Worm (Caenorhabditis elegans) whole organism, L1 larva: ENCODE data around the gene sri-78.
"Not testable (repeated sequence)": the region's sequence is repeated elsewhere in the genome, so short reads cannot be mapped to it uniquely, and the experiment has no call there.

ENCODE experiments used
- C04F5.9 ChIP-seq: sonication (generic microtip); optimal IDR thresholded peaks from 2 replicates; lab custom pipeline; 2016; ENCODE audit warnings: missing genetic modification characterization, missing compliant biosample characterization
- F16B12.6 ChIP-seq: fragments of 150-350 bp; optimal IDR thresholded peaks from 2 replicates; lab custom pipeline; 2014; ENCODE audit warnings: missing biosample characterization, missing genetic modification characterization
- aha-1 ChIP-seq: fragments of 150-350 bp; optimal IDR thresholded peaks from 2 replicates; lab custom pipeline; 2014; ENCODE audit warnings: missing biosample characterization, missing genetic modification characterization
- ceh-82 ChIP-seq, 3 experiments: fragments of 150-350 bp in 1 of 3; sonication (generic microtip) in 2 of 3; optimal IDR thresholded peaks; 2 replicates each; lab custom pipeline; 2014 to 2017; ENCODE audit warnings: missing biosample characterization in 3 of 3, missing genetic modification characterization in 3 of 3
- ceh-88 ChIP-seq: fragments of 200-800 bp; sonication (Bioruptor generic); IDR thresholded peaks from 2 replicates; pipeline ENCODE4 v1.3.6; 2022; ENCODE audit warnings: missing genetic modification characterization, missing compliant biosample characterization
- dsc-1 ChIP-seq: sonication (generic microtip); optimal IDR thresholded peaks from 2 replicates; lab custom pipeline; 2016; ENCODE audit warnings: mild to moderate bottlenecking, missing genetic modification characterization, missing compliant biosample characterization
- egl-27 ChIP-seq, 2 experiments: fragments of 150-350 bp in 1 of 2; sonication (generic microtip); optimal IDR thresholded peaks; 3 replicates each; lab custom pipeline; 2017 to 2018; ENCODE audit warnings: missing biosample characterization in 2 of 2, missing genetic modification characterization in 2 of 2, missing genetic modification reagents in 2 of 2
- elt-2 ChIP-seq: sonication (generic microtip); optimal IDR thresholded peaks from 2 replicates; lab custom pipeline; 2016; ENCODE audit warnings: missing genetic modification characterization, mild to moderate bottlenecking, inconsistent platforms, missing compliant biosample characterization, missing genetic modification reagents
- ets-5 ChIP-seq: fragments of 200-800 bp; sonication (Bioruptor generic); IDR thresholded peaks from 2 replicates; pipeline ENCODE4 v1.3.6; 2022; ENCODE audit warnings: missing genetic modification characterization, missing compliant biosample characterization
- fkh-10 ChIP-seq: sonication (generic microtip); optimal IDR thresholded peaks from 2 replicates; lab custom pipeline; 2017; ENCODE audit warnings: missing biosample characterization, missing genetic modification reagents, missing genetic modification characterization
- fkh-4 ChIP-seq: sonication (generic microtip); optimal IDR thresholded peaks from 2 replicates; lab custom pipeline; 2016; ENCODE audit warnings: missing compliant biosample characterization, missing genetic modification characterization, borderline replicate concordance
- fkh-8 ChIP-seq: sonication (generic microtip); optimal IDR thresholded peaks from 2 replicates; lab custom pipeline; 2016; ENCODE audit warnings: mild to moderate bottlenecking, missing genetic modification characterization, missing compliant biosample characterization
- grh-1 ChIP-seq: fragments of 200-800 bp; sonication (Bioruptor generic); IDR thresholded peaks from 2 replicates; pipeline ENCODE4 v1.3.6; 2022; ENCODE audit warnings: missing genetic modification reagents, missing genetic modification characterization, missing compliant biosample characterization
- hlh-17 ChIP-seq: fragments of 200-800 bp; sonication (Bioruptor generic); optimal IDR thresholded peaks from 2 replicates; lab custom pipeline; 2018; ENCODE audit warnings: missing genetic modification characterization, mild to moderate bottlenecking, missing compliant biosample characterization, moderate library complexity, borderline replicate concordance
- jun-1 ChIP-seq: fragments of 150-350 bp; optimal IDR thresholded peaks from 2 replicates; lab custom pipeline; 2014; ENCODE audit warnings: missing biosample characterization, missing genetic modification reagents, missing genetic modification characterization
- lin-14 ChIP-seq: fragments of 200-800 bp; sonication (Bioruptor generic); optimal IDR thresholded peaks from 2 replicates; lab custom pipeline; 2018; ENCODE audit warnings: mild to moderate bottlenecking, missing genetic modification characterization, moderate library complexity, missing compliant biosample characterization
- lsy-2 ChIP-seq, 2 experiments: fragments of 150-350 bp; optimal IDR thresholded peaks; 2 replicates each; lab custom pipeline; 2014; ENCODE audit warnings: missing biosample characterization in 2 of 2, missing genetic modification characterization in 2 of 2
- mab-9 ChIP-seq: fragments of 200-800 bp; sonication (Bioruptor generic); IDR thresholded peaks from 2 replicates; pipeline ENCODE4 v1.3.6; 2022; ENCODE audit warnings: missing genetic modification reagents, missing genetic modification characterization, missing compliant biosample characterization
- mef-2 ChIP-seq: fragments of 150-350 bp; optimal IDR thresholded peaks from 2 replicates; lab custom pipeline; 2014; ENCODE audit warnings: missing biosample characterization, missing genetic modification characterization
- mep-1 ChIP-seq: fragments of 150-350 bp; optimal IDR thresholded peaks from 2 replicates; lab custom pipeline; 2014; ENCODE audit warnings: missing biosample characterization, missing genetic modification characterization
- nhr-11 ChIP-seq: fragments of 150-350 bp; optimal IDR thresholded peaks from 2 replicates; lab custom pipeline; 2014; ENCODE audit warnings: missing biosample characterization, missing genetic modification characterization
- nhr-19 ChIP-seq: fragments of 200-800 bp; sonication (Bioruptor generic); conservative IDR thresholded peaks from 2 replicates; pipeline ENCODE4 v1.3.6; 2022; ENCODE audit warnings: missing genetic modification characterization, missing compliant biosample characterization
- nhr-47 ChIP-seq: sonication (generic microtip); optimal IDR thresholded peaks from 2 replicates; lab custom pipeline; 2016; ENCODE audit warnings: mild to moderate bottlenecking, missing genetic modification characterization, moderate library complexity, missing compliant biosample characterization
- nhr-71 ChIP-seq: sonication (generic microtip); optimal IDR thresholded peaks from 2 replicates; lab custom pipeline; 2016; ENCODE audit warnings: mild to moderate bottlenecking, missing genetic modification characterization, moderate library complexity, missing compliant biosample characterization
- nhr-77 ChIP-seq: fragments of 150-350 bp; optimal IDR thresholded peaks from 2 replicates; lab custom pipeline; 2014; ENCODE audit warnings: missing biosample characterization, missing genetic modification characterization
- pag-3 ChIP-seq: sonication (generic microtip); optimal IDR thresholded peaks from 2 replicates; lab custom pipeline; 2017; ENCODE audit warnings: missing genetic modification characterization, mild to moderate bottlenecking, missing compliant biosample characterization, antibody characterized with exemption, borderline replicate concordance; ENCODE audit not compliant: insufficient read depth
- pax-3 ChIP-seq: fragments of 200-800 bp; sonication (Bioruptor generic); optimal IDR thresholded peaks from 2 replicates; lab custom pipeline; 2018; ENCODE audit warnings: mild to moderate bottlenecking, missing genetic modification characterization, moderate library complexity, missing compliant biosample characterization
- skn-1 ChIP-seq: fragments of 150-350 bp; optimal IDR thresholded peaks from 2 replicates; lab custom pipeline; 2014; ENCODE audit warnings: missing biosample characterization, missing genetic modification characterization
- snpc-4 ChIP-seq: fragments of 150-350 bp; optimal IDR thresholded peaks from 2 replicates; lab custom pipeline; 2014; ENCODE audit warnings: missing biosample characterization, missing genetic modification characterization
- snu-23 ChIP-seq: sonication (generic microtip); optimal IDR thresholded peaks from 2 replicates; lab custom pipeline; 2016; ENCODE audit warnings: missing genetic modification characterization, missing compliant biosample characterization
- sox-4 ChIP-seq: sonication (generic microtip); optimal IDR thresholded peaks from 2 replicates; lab custom pipeline; 2016; ENCODE audit warnings: missing genetic modification characterization, missing compliant biosample characterization
- swsn-7 ChIP-seq: sonication (generic microtip); optimal IDR thresholded peaks from 2 replicates; lab custom pipeline; 2016; ENCODE audit warnings: missing genetic modification characterization, missing compliant biosample characterization
- tbx-2 ChIP-seq: sonication (generic microtip); optimal IDR thresholded peaks from 2 replicates; lab custom pipeline; 2016; ENCODE audit warnings: missing genetic modification characterization, missing compliant biosample characterization
- unc-30 ChIP-seq: sonication (generic microtip); optimal IDR thresholded peaks from 2 replicates; lab custom pipeline; 2017; ENCODE audit warnings: missing biosample characterization, missing genetic modification characterization
- unc-86 ChIP-seq: sonication (generic microtip); optimal IDR thresholded peaks from 2 replicates; lab custom pipeline; 2016; ENCODE audit warnings: missing genetic modification characterization, missing compliant biosample characterization
- unc-98 ChIP-seq: fragments of 200-800 bp; sonication (Bioruptor generic); IDR thresholded peaks from 2 replicates; pipeline ENCODE4 v1.3.6; 2022; ENCODE audit warnings: missing genetic modification characterization, missing compliant biosample characterization
- xbp-1 ChIP-seq: sonication (generic microtip); optimal IDR thresholded peaks from 2 replicates; lab custom pipeline; 2016; ENCODE audit warnings: missing genetic modification characterization, missing compliant biosample characterization
- zag-1 ChIP-seq: fragments of 150-350 bp; optimal IDR thresholded peaks from 2 replicates; lab custom pipeline; 2014; ENCODE audit warnings: missing biosample characterization, missing genetic modification characterization
- ztf-11 ChIP-seq, 2 experiments: sonication (generic microtip); optimal IDR thresholded peaks; 2 replicates each; lab custom pipeline; 2016 to 2017; ENCODE audit warnings: missing genetic modification characterization in 2 of 2, missing biosample characterization in 1 of 2, missing compliant biosample characterization in 1 of 2
- ztf-4 ChIP-seq: fragments of 150-350 bp; optimal IDR thresholded peaks from 2 replicates; lab custom pipeline; 2014; ENCODE audit warnings: missing biosample characterization, missing genetic modification characterization

The sri-78 gene

ce11 chrII:3184858-3185257 is at the start of gene sri-78:
Gene sri-78, plus strand, starts transcription at chrII:3185158.
- TF ChIP-seq unc-98; ceh-82 (tag; optimal IDR thresholded peaks at IDR 0.05; lab: Kevin White, UChicago); fkh-4 (tag; lab: Kevin White, UChicago): not testable (repeated sequence)

- TF ChIP-seq snpc-4 (tag; lab: Kevin White, UChicago) (no peak), swsn-7 (no peak), mab-9 (GFP tag; lab: Robert Waterston, UW) (no peak), nhr-19 (GFP tag; lab: Robert Waterston, UW) (no peak), nhr-11 (no peak), fkh-4 (tag; lab: Kevin White, UChicago) (no peak), fkh-10 (GFP tag; lab: Kevin White, UChicago) (no peak), mep-1 (tag; lab: Kevin White, UChicago) (no peak), unc-30 (no peak), sox-4 (tag; lab: Kevin White, UChicago) (no peak), ztf-11 (tag; optimal IDR thresholded peaks at IDR 0.05; lab: Kevin White, UChicago) (no peak), tbx-2 (no peak), unc-86 (tag; lab: Kevin White, UChicago) (no peak), mef-2 (tag; lab: Kevin White, UChicago) (no peak), skn-1 (tag; lab: Kevin White, UChicago) (no peak), lin-14 (GFP tag; lab: Kevin White, UChicago) (no peak)
These were observed 49.7 kb upstream of the sri-78 start for ce11 chrII:3135293-3135692.

DNA sequence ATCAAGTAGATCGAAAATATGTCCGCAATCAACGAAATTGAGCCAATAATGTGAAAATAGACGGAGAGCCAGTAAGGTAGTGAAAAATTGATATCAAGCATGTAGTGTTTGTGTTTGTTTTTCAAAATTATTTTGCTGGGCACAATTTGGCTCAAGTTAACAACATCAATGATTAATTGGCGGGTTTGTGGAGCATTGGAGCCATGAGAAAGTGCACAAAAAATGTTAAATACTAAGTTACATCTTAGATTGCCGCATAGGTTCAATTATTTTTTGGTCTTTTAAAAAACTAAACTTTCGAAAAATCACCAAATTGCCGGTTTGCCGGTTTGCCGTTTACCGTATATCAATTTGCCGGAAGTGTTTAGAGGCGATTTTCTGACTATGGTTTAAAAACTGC is 47.2 kb upstream of the sri-78 start, which contains the start of gene sri-54:
Gene sri-54, minus strand, starts transcription at position 101 of the 400 bp plus-strand sequence.
- TF ChIP-seq nhr-77 (tag; lab: Kevin White, UChicago) (no peak), fkh-8 (tag; lab: Kevin White, UChicago) (no peak), F16B12.6 (no peak), fkh-4 (tag; lab: Kevin White, UChicago) (no peak), zag-1 (tag; lab: Kevin White, UChicago) (no peak), dsc-1 (tag; lab: Kevin White, UChicago) (no peak), aha-1 (no peak)

DNA sequence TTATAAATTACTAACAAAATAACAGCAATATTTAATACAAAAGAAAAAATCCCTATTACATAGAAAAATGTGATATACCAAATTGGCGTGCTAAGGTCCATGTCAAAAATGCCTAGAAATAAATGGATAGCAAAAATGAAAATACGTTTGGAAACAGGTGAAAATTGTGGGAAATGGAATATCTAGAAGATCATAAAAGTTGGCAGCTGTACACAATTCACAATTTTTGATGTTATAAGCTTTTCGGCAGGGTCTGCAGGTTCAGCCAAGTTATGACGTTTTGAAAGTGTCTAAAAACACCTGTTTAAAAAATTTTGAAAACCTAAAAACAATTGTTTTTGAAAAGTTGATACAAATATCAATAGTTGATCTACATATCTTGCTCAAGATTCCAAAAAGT is 42.1 kb upstream of the sri-78 start, which contains the start of gene sri-42:
Gene sri-42, minus strand, starts transcription at position 101 of the 400 bp plus-strand sequence.
- not testable (repeated sequence) for TF ChIP-seq unc-86 (tag; lab: Kevin White, UChicago); nhr-71 (tag; lab: Kevin White, UChicago); ets-5

- not testable (repeated sequence) for TF ChIP-seq pag-3; C04F5.9 (tag; lab: Kevin White, UChicago); tbx-2
These were observed 40.4 kb upstream of the sri-78 start, which contains the start of gene sri-43 for ce11 chrII:3144552-3144951. Gene sri-43, minus strand, starts transcription at chrII:3144652.

ce11 chrII:3145842-3146241 is 39.1 kb upstream of the sri-78 start, which contains the start of gene T10D4.15:
Gene T10D4.15, plus strand, starts transcription at chrII:3146142.
- no peak for TF ChIP-seq elt-2 (tag; lab: Kevin White, UChicago)
- TF ChIP-seq, all 84 proteins: peak for 0

ce11 chrII:3148404-3148803 is 36.6 kb upstream of the sri-78 start:
- no peak for TF ChIP-seq xbp-1 (tag; lab: Kevin White, UChicago)
- no peak for TF ChIP-seq egl-27 (tag; optimal IDR thresholded peaks at IDR 0.05; lab: Kevin White, UChicago)
- no peak for TF ChIP-seq tbx-2
- no peak for TF ChIP-seq F16B12.6
- no peak for TF ChIP-seq ztf-11 (tag; optimal IDR thresholded peaks at IDR 0.05; lab: Kevin White, UChicago)
- no peak for TF ChIP-seq ztf-4 (tag; lab: Kevin White, UChicago)
- no peak for TF ChIP-seq pax-3 (tag; lab: Kevin White, UChicago)
- TF ChIP-seq nhr-47 (tag; lab: Kevin White, UChicago), result no peak
- no peak for TF ChIP-seq snu-23
- TF ChIP-seq ets-5, result no peak
- TF ChIP-seq C04F5.9 (tag; lab: Kevin White, UChicago), result no peak
- no peak for TF ChIP-seq mep-1 (tag; lab: Kevin White, UChicago)
- no peak for TF ChIP-seq hlh-17
- no peak for TF ChIP-seq unc-30
- no peak for TF ChIP-seq fkh-8 (tag; lab: Kevin White, UChicago)
- TF ChIP-seq ceh-88 (GFP tag; lab: Robert Waterston, UW), result no peak
- TF ChIP-seq unc-98, result no peak
- TF ChIP-seq grh-1 (GFP tag; lab: Robert Waterston, UW), result no peak
- TF ChIP-seq jun-1 (tag; lab: Kevin White, UChicago), result no peak
- TF ChIP-seq lsy-2 (tag; optimal IDR thresholded peaks at IDR 0.05; lab: Kevin White, UChicago), result no peak
- TF ChIP-seq, all 84 proteins: peak for 0
